Fruit fly (Drosophila melanogaster) whole organism, adult: Measurements from ENCODE around the gene Tsen2.
A peak's percentile ranks its signal among the peaks of the same experiment; 100 is the strongest.

Experiments used
- CG11617 ChIP-seq: fragments of 200-800 bp; sonication (Bioruptor generic); optimal IDR thresholded peaks from 2 replicates; lab custom pipeline; 2017; ENCODE audit warnings: mild to moderate bottlenecking, missing biosample characterization, missing genetic modification reagents, missing genetic modification characterization
- CG12768 ChIP-seq: fragments of 200-800 bp; sonication (Bioruptor generic); optimal IDR thresholded peaks from 2 replicates; lab custom pipeline; 2017; ENCODE audit warnings: missing biosample characterization, missing genetic modification characterization, mild to moderate bottlenecking, moderate library complexity, missing genetic modification reagents
- CG14711 ChIP-seq: fragments of 200-800 bp; sonication (Bioruptor generic); optimal IDR thresholded peaks from 2 replicates; lab custom pipeline; 2018; ENCODE audit warnings: missing biosample characterization, mild to moderate bottlenecking, missing genetic modification characterization, moderate library complexity
- CG1620 ChIP-seq: fragments of 200-800 bp; sonication (Bioruptor generic); optimal IDR thresholded peaks from 2 replicates; lab custom pipeline; 2016; ENCODE audit warnings: missing biosample characterization, missing genetic modification characterization
- CG33017 ChIP-seq: fragments of 200-800 bp; sonication (Bioruptor generic); optimal IDR thresholded peaks from 2 replicates; lab custom pipeline; 2018; ENCODE audit warnings: missing biosample characterization, mild to moderate bottlenecking, missing genetic modification characterization, moderate library complexity
- CG5204 ChIP-seq: fragments of 200-800 bp; sonication (Bioruptor generic); optimal IDR thresholded peaks from 2 replicates; lab custom pipeline; 2016; ENCODE audit warnings: missing biosample characterization, missing genetic modification characterization
- CG7045 ChIP-seq: fragments of 200-800 bp; sonication (Bioruptor generic); optimal IDR thresholded peaks from 2 replicates; lab custom pipeline; 2017; ENCODE audit warnings: missing biosample characterization, mild to moderate bottlenecking, missing genetic modification characterization
- CG7101 ChIP-seq: fragments of 200-800 bp; sonication (Bioruptor generic); optimal IDR thresholded peaks from 2 replicates; lab custom pipeline; 2018; ENCODE audit warnings: missing biosample characterization, mild to moderate bottlenecking, missing genetic modification characterization, moderate library complexity
- Clk ChIP-seq: fragments of 200-800 bp; sonication (Bioruptor generic); optimal IDR thresholded peaks from 2 replicates; lab custom pipeline; 2017; ENCODE audit warnings: missing biosample characterization, missing genetic modification characterization
- Crg-1 ChIP-seq: fragments of 200-800 bp; sonication (Bioruptor generic); optimal IDR thresholded peaks from 2 replicates; lab custom pipeline; 2016; ENCODE audit warnings: missing biosample characterization, missing genetic modification characterization
- Hr96 ChIP-seq: fragments of 200-800 bp; sonication (Bioruptor generic); optimal IDR thresholded peaks from 2 replicates; lab custom pipeline; 2016; ENCODE audit warnings: missing biosample characterization, missing genetic modification characterization
- Mnt ChIP-seq: fragments of 200-800 bp; sonication (Bioruptor generic); optimal IDR thresholded peaks from 2 replicates; lab custom pipeline; 2016; ENCODE audit warnings: missing biosample characterization, mild to moderate bottlenecking, missing genetic modification characterization
- bab1 ChIP-seq: fragments of 200-800 bp; sonication (Bioruptor generic); optimal IDR thresholded peaks from 3 replicates; lab custom pipeline; 2019; ENCODE audit warnings: missing biosample characterization, mild to moderate bottlenecking, missing genetic modification characterization, moderate library complexity
- cic ChIP-seq: fragments of 200-800 bp; sonication (Bioruptor generic); optimal IDR thresholded peaks from 2 replicates; lab custom pipeline; 2017; ENCODE audit warnings: missing biosample characterization, mild to moderate bottlenecking, missing genetic modification characterization, moderate library complexity
- cnc ChIP-seq, 2 experiments: fragments of >200 bp; optimal IDR thresholded peaks; 2 replicates each; lab custom pipeline; 2017
- kay ChIP-seq: fragments of 200-800 bp; sonication (Bioruptor generic); peaks from one replicate; lab custom pipeline; 2016; ENCODE audit warnings: missing biosample characterization, missing genetic modification characterization, borderline replicate concordance
- ovo ChIP-seq: fragments of 200-800 bp; sonication (Bioruptor generic); optimal IDR thresholded peaks from 2 replicates; lab custom pipeline; 2016; ENCODE audit warnings: missing biosample characterization, missing genetic modification characterization
- pad ChIP-seq: fragments of 200-800 bp; sonication (Bioruptor generic); optimal IDR thresholded peaks from 3 replicates; lab custom pipeline; 2017; ENCODE audit warnings: missing biosample characterization, missing genetic modification characterization, mild to moderate bottlenecking, moderate library complexity, missing genetic modification reagents
- tj ChIP-seq: fragments of 200-800 bp; sonication (Bioruptor generic); optimal IDR thresholded peaks from 3 replicates; lab custom pipeline; 2017; ENCODE audit warnings: missing biosample characterization, mild to moderate bottlenecking, missing genetic modification characterization, moderate library complexity
- toe ChIP-seq: fragments of 200-800 bp; sonication (Bioruptor generic); optimal IDR thresholded peaks from 2 replicates; lab custom pipeline; 2016; ENCODE audit warnings: missing biosample characterization, missing genetic modification characterization

Gene Tsen2

dm6 chr2L:16747145-16747544, 17.6 kb downstream of the Tsen2 start:
- no peak for TF ChIP-seq ovo
- no peak for TF ChIP-seq CG14711 (tag; lab: Kevin White, UChicago)
- no peak for TF ChIP-seq Crg-1 (GFP tag; lab: Kevin White, UChicago)
- no peak for TF ChIP-seq kay (GFP tag; lab: Kevin White, UChicago)
- no peak for TF ChIP-seq Clk (GFP tag; lab: Kevin White, UChicago)
- no peak for TF ChIP-seq cic (GFP tag; lab: Kevin White, UChicago)
- TF ChIP-seq CG7045 (GFP tag; lab: Kevin White, UChicago): no peak
- no peak for TF ChIP-seq toe (GFP tag; lab: Kevin White, UChicago)
- TF ChIP-seq pad: no peak
- TF ChIP-seq Mnt (GFP tag; lab: Kevin White, UChicago): no peak
- TF ChIP-seq Hr96 (GFP tag; lab: Kevin White, UChicago): no peak

DNA sequence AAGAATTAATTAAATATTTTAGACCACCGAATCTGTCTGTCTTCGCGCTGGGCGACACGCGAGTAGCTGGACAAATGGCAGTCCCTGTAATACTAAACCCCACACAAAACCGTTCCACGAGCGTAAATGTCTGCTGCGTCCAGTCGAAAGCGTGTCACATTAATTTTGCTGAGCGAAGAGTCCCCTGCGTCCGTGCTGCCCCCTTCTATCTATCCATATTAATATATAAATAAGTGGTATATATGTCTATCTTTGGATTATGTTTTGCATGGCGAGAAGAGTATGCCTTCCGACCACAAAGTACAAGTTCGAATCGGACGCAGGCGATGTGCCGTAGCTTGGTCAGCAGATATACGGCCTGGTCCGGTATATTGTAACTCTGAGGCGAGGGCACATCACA, 22.8 kb downstream of the Tsen2 start:
- no peak for TF ChIP-seq cnc (optimal IDR thresholded peaks at IDR 0.05; lab: Kevin White, UChicago)
- no peak for TF ChIP-seq bab1
- peak; percentile 59 for TF ChIP-seq tj
- no peak for TF ChIP-seq kay (GFP tag; lab: Kevin White, UChicago)
- TF ChIP-seq CG14711 (tag; lab: Kevin White, UChicago): no peak
- TF ChIP-seq toe (GFP tag; lab: Kevin White, UChicago): no peak

DNA sequence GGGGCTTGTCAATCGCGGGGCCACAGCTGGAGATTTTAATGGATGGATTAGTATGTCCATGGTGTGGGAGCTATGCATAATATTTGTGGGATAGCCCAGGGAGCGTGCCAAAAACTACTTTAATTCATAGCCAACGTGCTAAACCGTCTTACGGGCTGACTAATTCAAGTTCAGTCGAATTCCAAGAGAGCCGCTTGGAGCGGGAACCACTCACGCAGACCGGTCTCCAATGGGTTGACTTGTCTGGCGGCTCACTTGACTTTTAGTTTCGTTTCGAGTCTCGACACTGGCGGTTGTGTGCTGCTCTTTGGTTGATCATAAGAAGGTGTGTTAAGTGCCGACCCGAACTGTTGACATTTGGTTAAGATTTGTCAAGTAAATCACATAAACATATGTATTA, 24.5 kb downstream of the Tsen2 start, which contains the start of gene yellow-b:
Gene yellow-b (plus strand): TSS at position 263 of the 400 bp plus-strand sequence.
- TF ChIP-seq kay (GFP tag; lab: Kevin White, UChicago): no peak
- TF ChIP-seq ovo: no peak
- no peak for TF ChIP-seq CG7101 (tag; lab: Kevin White, UChicago)

DNA sequence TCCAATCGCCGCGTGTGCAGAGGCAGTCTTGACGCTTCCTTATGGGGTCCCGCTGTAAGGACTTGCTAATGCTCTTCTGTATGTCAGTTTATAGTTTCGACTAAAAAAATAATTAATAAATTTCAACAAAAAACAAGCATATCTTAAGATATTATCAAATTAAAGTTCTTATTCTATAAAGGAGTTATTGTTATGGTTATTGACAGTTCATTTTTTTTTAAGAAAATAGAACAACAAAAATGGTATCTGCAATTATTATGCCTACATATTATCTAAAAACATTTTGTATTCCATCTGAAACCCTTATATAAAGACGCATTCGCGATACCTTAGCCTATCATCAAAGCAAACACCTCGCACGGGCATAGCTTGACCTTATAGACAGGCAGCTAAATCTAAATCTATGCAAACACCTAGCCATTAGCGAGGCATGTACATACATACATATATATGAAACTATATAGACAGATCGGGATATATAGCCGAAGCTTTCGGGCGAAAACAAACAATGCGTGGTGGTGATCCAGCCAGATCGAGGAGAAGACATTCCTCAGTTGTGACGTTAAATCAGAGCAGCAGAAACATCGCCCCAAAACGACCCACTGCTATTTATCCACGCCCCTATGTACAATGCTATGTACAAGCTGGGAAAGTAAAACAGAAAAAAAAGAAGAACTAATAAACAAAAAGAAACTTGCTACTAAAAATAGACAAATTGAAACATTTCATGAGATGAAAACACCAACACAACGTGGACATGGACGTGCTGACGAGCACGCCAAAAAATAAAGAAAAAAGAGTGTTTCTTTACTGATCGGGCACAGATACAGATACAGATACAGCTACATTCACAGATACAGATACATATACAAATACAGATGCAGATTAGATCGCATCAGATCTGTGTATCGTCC, 31.2 kb downstream of the Tsen2 start, which contains the start of gene ppk17:
Gene ppk17 (minus strand): TSS at position 51 of the 914 bp plus-strand sequence.
- TF ChIP-seq tj (no peak), Hr96 (GFP tag; lab: Kevin White, UChicago) (no peak), CG11617 (no peak), CG7045 (GFP tag; lab: Kevin White, UChicago) (no peak), kay (GFP tag; lab: Kevin White, UChicago) (peak; percentile 32), Clk (GFP tag; lab: Kevin White, UChicago) (no peak), toe (GFP tag; lab: Kevin White, UChicago) (no peak)

DNA sequence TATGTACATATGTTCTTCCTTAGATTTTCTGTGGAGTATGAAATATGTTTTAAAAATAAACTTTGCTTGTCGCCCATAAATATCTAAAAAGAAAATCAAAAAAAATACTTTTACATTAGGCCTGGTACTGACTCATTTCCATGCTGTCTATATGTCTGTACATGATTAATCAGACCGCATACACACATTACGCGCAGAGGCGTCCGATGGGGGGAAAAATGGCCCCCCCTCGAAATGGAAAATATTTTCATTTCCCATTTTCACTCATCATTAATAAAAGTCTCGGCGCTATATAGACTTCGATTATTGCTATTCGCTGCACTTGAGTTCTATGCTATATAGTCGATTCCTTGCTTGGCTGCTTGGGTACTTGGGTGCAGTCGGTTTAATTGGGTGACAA, 32.3 kb downstream of the Tsen2 start:
- TF ChIP-seq CG5204 (GFP tag; lab: Kevin White, UChicago) (no peak), CG12768 (GFP tag; lab: Kevin White, UChicago) (no peak), Hr96 (GFP tag; lab: Kevin White, UChicago) (no peak), CG7101 (tag; lab: Kevin White, UChicago) (no peak), CG14711 (tag; lab: Kevin White, UChicago) (no peak), Crg-1 (GFP tag; lab: Kevin White, UChicago) (no peak), Mnt (GFP tag; lab: Kevin White, UChicago) (no peak), tj (no peak)

DNA sequence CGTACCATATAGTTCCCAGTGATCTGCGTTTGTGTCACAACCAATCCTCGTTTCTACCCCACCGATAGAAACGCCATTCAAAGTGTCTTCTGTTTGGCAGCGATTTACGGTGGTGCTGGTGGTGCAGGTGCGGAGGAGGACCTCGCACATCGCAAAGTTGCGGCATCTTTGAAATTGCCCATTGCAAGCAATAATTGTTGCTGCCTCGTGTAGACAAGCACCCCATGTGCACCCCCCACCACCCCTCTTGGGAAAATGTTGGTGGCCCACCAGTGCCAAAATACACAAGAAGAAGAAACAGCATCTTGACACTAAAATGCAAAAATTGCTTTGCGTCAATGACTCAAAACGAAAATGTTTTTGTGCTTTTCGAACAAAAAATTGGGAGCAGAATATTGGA, 34.9 kb downstream of the Tsen2 start:
- TF ChIP-seq CG33017 (tag; lab: Kevin White, UChicago) (no peak), kay (GFP tag; lab: Kevin White, UChicago) (no peak), cnc (optimal IDR thresholded peaks at IDR 0.05; lab: Kevin White, UChicago) (no peak), cic (GFP tag; lab: Kevin White, UChicago) (no peak), CG5204 (GFP tag; lab: Kevin White, UChicago) (no peak), CG7101 (tag; lab: Kevin White, UChicago) (no peak), ovo (no peak), pad (no peak), CG1620 (GFP tag; lab: Kevin White, UChicago) (no peak), Mnt (GFP tag; lab: Kevin White, UChicago) (no peak), CG7045 (GFP tag; lab: Kevin White, UChicago) (no peak), Crg-1 (GFP tag; lab: Kevin White, UChicago) (no peak), CG14711 (tag; lab: Kevin White, UChicago) (no peak)

- TF ChIP-seq Crg-1 (GFP tag; lab: Kevin White, UChicago) (no peak), CG33017 (tag; lab: Kevin White, UChicago) (no peak), CG7101 (tag; lab: Kevin White, UChicago) (no peak), Hr96 (GFP tag; lab: Kevin White, UChicago) (no peak), cnc (optimal IDR thresholded peaks at IDR 0.05; lab: Kevin White, UChicago) (no peak)
These were observed 36.6 kb downstream of the Tsen2 start, which contains the start of gene Mhc for dm6 chr2L:16766070-16766752. Gene Mhc, plus strand, starts transcription at chr2L:16766566.
